Fruit fly (Drosophila melanogaster): Measurements from ENCODE around the gene CG5805.

The CG5805 gene

dm6 chr3R:24805048-24805447, 17.8 kb upstream of the CG5805 start, which contains the start of gene polybromo:
Gene polybromo, minus strand, starts transcription at chr3R:24805259.
- TF ChIP-seq CTCF (optimal IDR thresholded peaks at IDR 0.05), result no peak
- TF ChIP-seq CG8478 (optimal IDR thresholded peaks at IDR 0.05), result no peak

DNA sequence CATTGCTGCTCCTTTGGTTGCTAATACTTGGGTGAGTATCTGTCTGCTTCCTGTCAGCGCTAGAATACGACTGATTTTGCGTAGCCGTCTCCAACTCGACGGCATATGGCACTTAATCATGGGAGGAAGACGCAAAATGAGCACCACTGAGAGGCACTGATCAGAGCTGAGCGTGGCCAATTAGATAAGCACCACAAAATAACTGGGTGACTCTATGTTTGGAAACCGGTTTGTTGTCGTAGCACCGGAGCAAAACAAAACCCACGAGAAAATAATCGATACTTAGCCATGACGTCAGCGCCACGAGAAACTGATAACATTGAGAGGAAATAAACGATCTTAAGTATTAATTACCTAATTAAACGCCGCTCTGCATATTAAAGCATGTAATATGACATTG, 12.3 kb upstream of the CG5805 start, which contains the start of gene Ude:
Ude (minus strand) TSS at position 166 of the 400 bp plus-strand sequence.
- no peak for TF ChIP-seq CG8478 (optimal IDR thresholded peaks at IDR 0.05)

DNA sequence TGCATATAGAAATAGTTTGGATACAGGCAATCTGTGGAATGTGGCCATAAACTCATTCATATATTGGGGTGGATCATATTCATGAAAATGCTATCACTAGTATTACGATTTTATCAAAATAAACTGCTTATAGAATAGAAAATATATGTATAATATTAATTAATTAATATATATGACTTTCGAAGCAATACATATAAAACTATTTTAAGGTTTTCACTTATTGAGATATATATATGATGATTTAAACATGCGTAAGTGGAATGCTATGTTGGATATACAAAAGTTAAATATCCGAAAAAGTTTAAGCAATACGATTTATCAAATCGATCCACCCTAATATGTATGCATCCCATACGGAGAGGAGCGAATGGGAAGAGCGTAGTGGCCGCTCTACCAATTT, 11.4 kb upstream of the CG5805 start:
- TF ChIP-seq CG8478 (optimal IDR thresholded peaks at IDR 0.05), result no peak

DNA sequence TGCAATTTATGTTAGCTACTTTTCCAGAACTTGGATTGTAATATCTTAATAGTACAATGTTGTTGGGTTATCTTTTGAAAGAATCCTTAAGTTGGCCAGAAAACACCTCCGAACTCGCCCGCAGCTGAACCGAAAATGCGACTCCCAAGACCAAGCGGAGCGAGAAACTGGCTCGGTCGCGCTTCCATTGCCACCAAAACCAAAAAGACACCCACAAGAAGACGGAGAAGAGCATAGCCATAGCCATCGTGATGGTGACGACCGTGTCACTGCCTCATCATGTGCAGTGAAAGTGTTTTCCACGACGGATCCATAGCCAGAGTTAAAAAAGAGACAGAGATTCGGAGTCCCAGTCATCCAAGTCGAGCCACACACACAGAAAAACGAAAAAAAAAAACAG, 2.8 kb upstream of the CG5805 start, which contains the start of gene CG13634:
CG13634 (minus strand) TSS at position 101 of the 400 bp plus-strand sequence.
- TF ChIP-seq CTCF (optimal IDR thresholded peaks at IDR 0.05) (no peak), CG8478 (optimal IDR thresholded peaks at IDR 0.05) (no peak)

- TF ChIP-seq CG8478 (optimal IDR thresholded peaks at IDR 0.05) (no peak), CTCF (optimal IDR thresholded peaks at IDR 0.05) (no peak)
These were observed 513 bp upstream of the CG5805 start, which contains the start of gene Ets96B for dm6 chr3R:24787734-24788133. Gene Ets96B, plus strand, starts transcription at chr3R:24788054.

- TF ChIP-seq CG8478 (optimal IDR thresholded peaks at IDR 0.05) (no peak), CTCF (optimal IDR thresholded peaks at IDR 0.05) (no peak)
These were observed 8.9 kb downstream of the CG5805 start for dm6 chr3R:24778218-24778739.

- TF ChIP-seq CG8478 (optimal IDR thresholded peaks at IDR 0.05), result no peak
- TF ChIP-seq CTCF (optimal IDR thresholded peaks at IDR 0.05), result no peak
These were observed 10.1 kb downstream of the CG5805 start for dm6 chr3R:24777101-24777500.

dm6 chr3R:24773422-24773821, 13.8 kb downstream of the CG5805 start:
- TF ChIP-seq CTCF (optimal IDR thresholded peaks at IDR 0.05) (no peak), CG8478 (optimal IDR thresholded peaks at IDR 0.05) (no peak)

dm6 chr3R:24773016-24773415, 14.2 kb downstream of the CG5805 start:
- TF ChIP-seq CG8478 (optimal IDR thresholded peaks at IDR 0.05) (no peak), CTCF (optimal IDR thresholded peaks at IDR 0.05) (no peak)

DNA sequence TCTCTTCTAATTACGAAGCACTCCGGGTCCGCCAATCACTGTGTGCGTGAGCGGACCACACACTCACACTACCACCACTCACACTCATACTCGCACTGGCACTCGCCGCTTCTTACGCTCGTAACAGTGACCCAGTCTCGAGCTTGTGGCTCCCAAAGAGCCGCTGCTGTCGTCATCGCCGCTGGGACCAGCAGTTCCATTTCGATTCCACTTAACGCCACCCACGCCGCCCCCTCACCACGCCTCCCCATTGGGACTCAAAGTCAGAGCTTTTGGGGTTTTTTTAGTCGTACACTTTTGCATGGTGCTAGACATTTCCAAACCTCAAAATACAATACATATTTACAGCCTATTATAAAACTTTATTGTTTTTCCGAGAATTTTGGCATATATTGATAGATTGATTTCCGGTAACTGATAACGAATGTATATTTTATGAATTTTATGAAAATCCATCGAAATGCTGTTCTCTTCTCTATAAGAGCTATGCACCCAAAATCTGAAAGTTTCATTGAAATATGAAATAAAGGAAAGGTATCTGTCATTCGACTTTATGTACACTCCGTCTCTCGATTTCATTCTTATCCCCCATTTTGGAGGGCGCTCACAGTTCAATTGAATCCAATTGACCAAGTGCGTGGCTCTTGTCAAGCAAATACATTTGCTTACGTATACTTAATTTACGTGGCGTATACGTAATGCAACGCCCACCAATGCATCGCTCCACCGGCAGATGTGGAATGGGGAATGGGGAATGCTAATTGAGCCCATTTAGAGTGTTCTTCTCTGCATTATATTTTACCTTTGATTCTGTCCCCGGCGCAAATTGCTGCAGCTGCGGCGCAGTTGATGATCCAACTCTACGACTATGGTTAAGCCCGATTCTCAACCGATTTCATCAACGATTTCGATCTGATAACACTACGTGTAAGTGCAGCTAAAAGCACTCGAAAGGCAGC, 15.7 kb downstream of the CG5805 start, which contains the start of gene CG42331:
CG42331 (plus strand) TSS at position 909 of the 959 bp plus-strand sequence.
- TF ChIP-seq CTCF (optimal IDR thresholded peaks at IDR 0.05), result no peak
- TF ChIP-seq CG8478 (optimal IDR thresholded peaks at IDR 0.05), result no peak

dm6 chr3R:24769601-24770000, 17.6 kb downstream of the CG5805 start:
- TF ChIP-seq CG8478 (optimal IDR thresholded peaks at IDR 0.05), result no peak
- no peak for TF ChIP-seq CTCF (optimal IDR thresholded peaks at IDR 0.05)

dm6 chr3R:24768538-24769401, 18.5 kb downstream of the CG5805 start, which contains the start of gene CG13631:
Gene CG13631, plus strand, starts transcription at chr3R:24769351.
- no peak for TF ChIP-seq CG8478 (optimal IDR thresholded peaks at IDR 0.05)

DNA sequence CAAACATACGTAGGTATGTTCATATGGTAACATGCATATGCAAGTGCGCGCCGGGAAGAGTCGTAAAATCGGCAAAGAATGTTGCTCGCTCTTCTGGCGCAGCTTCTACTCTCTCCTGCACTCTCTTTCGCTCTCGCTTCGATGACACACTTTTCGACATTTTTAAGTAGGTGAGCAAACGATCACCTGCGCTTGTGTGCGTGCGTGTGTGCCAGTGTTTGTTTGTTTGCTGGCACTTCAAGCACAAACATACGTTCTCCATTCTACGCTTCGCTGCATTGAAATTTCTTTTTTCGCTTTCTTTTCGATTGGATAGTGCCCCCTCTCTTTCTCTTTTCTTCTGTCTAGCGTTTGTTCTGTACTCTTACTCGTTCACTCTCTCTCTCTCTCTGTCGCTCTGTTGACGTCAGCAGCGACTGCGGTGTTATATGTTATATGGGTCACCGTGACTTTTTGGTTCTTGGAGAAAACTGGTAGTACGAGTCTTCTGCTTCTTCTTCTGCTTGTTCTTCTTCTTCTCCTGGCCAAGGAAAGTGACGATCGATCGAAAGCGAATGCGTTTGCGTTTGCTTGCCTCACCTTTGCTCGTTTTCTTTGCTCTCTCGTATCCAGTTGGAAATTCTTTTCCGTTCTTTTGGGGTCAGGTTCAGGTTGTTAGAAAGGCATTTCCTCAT, 19.4 kb downstream of the CG5805 start:
- TF ChIP-seq CTCF (optimal IDR thresholded peaks at IDR 0.05) (no peak), CG8478 (optimal IDR thresholded peaks at IDR 0.05) (no peak)

- TF ChIP-seq CG8478 (optimal IDR thresholded peaks at IDR 0.05), result no peak
- no peak for TF ChIP-seq CTCF (optimal IDR thresholded peaks at IDR 0.05)
These were observed 20.5 kb downstream of the CG5805 start for dm6 chr3R:24766684-24767083.

Data from S2 (cell line).